Fruit fly (Drosophila melanogaster) whole organism, embryonic: ENCODE measurements around the gene RhoGAP19D.

Source experiments
- BtbVII ChIP-seq: fragments of 200-800 bp; sonication (Bioruptor generic); optimal IDR thresholded peaks from 3 replicates; lab custom pipeline; 2017; ENCODE audit warnings: missing biosample characterization, mild to moderate bottlenecking, missing genetic modification characterization
- CG10274 ChIP-seq: fragments of 200-800 bp; sonication (Bioruptor generic); optimal IDR thresholded peaks from 3 replicates; lab custom pipeline; 2017; ENCODE audit warnings: missing biosample characterization, mild to moderate bottlenecking, missing genetic modification characterization
- CG12236 ChIP-seq: fragments of 200-800 bp; sonication (Bioruptor generic); optimal IDR thresholded peaks from 2 replicates; lab custom pipeline; 2016; ENCODE audit warnings: missing biosample characterization, missing genetic modification characterization
- CG13775 ChIP-seq: fragments of 200-800 bp; sonication (Bioruptor generic); optimal IDR thresholded peaks from 3 replicates; lab custom pipeline; 2017; ENCODE audit warnings: missing biosample characterization, mild to moderate bottlenecking, missing genetic modification characterization
- CG14965 ChIP-seq: fragments of 200-800 bp; sonication (Bioruptor generic); optimal IDR thresholded peaks from 2 replicates; lab custom pipeline; 2016; ENCODE audit warnings: missing biosample characterization, missing genetic modification characterization, borderline replicate concordance
- CG16813 ChIP-seq: fragments of 200-800 bp; sonication (Bioruptor generic); IDR thresholded peaks from 3 replicates; pipeline ENCODE4 v1.3.6; 2022; ENCODE audit warnings: missing biosample characterization, missing genetic modification characterization; ENCODE audit not compliant: partially characterized antibody
- CG17328 ChIP-seq: fragments of 200-800 bp; sonication (Bioruptor generic); IDR thresholded peaks from 2 replicates; pipeline ENCODE4 v1.3.6; 2022; ENCODE audit warnings: missing biosample characterization, missing genetic modification characterization
- CG18599 ChIP-seq: fragments of 200-800 bp; sonication (Bioruptor generic); optimal IDR thresholded peaks from 3 replicates; lab custom pipeline; 2017; ENCODE audit warnings: missing biosample characterization, missing genetic modification characterization, mild to moderate bottlenecking, moderate library complexity, missing genetic modification reagents
- CG3065 ChIP-seq: fragments of 200-800 bp; sonication (Bioruptor generic); optimal IDR thresholded peaks from 2 replicates; lab custom pipeline; 2016; ENCODE audit warnings: missing biosample characterization, missing genetic modification characterization
- CG32772 ChIP-seq: fragments of 200-800 bp; sonication (Bioruptor generic); IDR thresholded peaks from 2 replicates; pipeline ENCODE4 v1.3.6; 2022; ENCODE audit warnings: missing biosample characterization, missing genetic modification characterization
- CG33557 ChIP-seq: fragments of 200-800 bp; sonication (Bioruptor generic); optimal IDR thresholded peaks from 2 replicates; lab custom pipeline; 2019; ENCODE audit warnings: missing biosample characterization, mild to moderate bottlenecking, missing genetic modification characterization, moderate library complexity
- CG34224 ChIP-seq: fragments of 200-800 bp; sonication (Bioruptor generic); IDR thresholded peaks from 3 replicates; pipeline ENCODE4 v1.3.6; 2022; ENCODE audit warnings: missing biosample characterization, missing genetic modification characterization; ENCODE audit not compliant: partially characterized antibody
- CG34422 ChIP-seq: fragments of 200-800 bp; sonication (Bioruptor generic); IDR thresholded peaks from 3 replicates; pipeline ENCODE4 v1.3.6; 2022; ENCODE audit warnings: missing biosample characterization, missing genetic modification characterization
- CG4424 ChIP-seq: fragments of 200-800 bp; sonication (Bioruptor generic); optimal IDR thresholded peaks from 3 replicates; lab custom pipeline; 2016; ENCODE audit warnings: missing biosample characterization, missing genetic modification characterization
- CG4730 ChIP-seq: fragments of 200-800 bp; sonication (Bioruptor generic); IDR thresholded peaks from 2 replicates; pipeline ENCODE4 v1.3.6; 2022; ENCODE audit warnings: missing biosample characterization, missing genetic modification characterization
- CG6791 ChIP-seq: fragments of 200-800 bp; sonication (Bioruptor generic); IDR thresholded peaks from 3 replicates; pipeline ENCODE4 v1.3.6; 2022; ENCODE audit warnings: missing biosample characterization, missing genetic modification characterization; ENCODE audit not compliant: partially characterized antibody
- CrebB ChIP-seq: fragments of 200-800 bp; sonication (Bioruptor generic); optimal IDR thresholded peaks from 3 replicates; lab custom pipeline; 2018; ENCODE audit warnings: missing biosample characterization, mild to moderate bottlenecking, missing genetic modification characterization
- D19B ChIP-seq: fragments of 200-800 bp; sonication (Bioruptor generic); optimal IDR thresholded peaks from 2 replicates; lab custom pipeline; 2017; ENCODE audit warnings: missing biosample characterization, mild to moderate bottlenecking, missing genetic modification characterization
- Doc3 ChIP-seq: fragments of 200-800 bp; sonication (Bioruptor generic); IDR thresholded peaks from 3 replicates; pipeline ENCODE4 v1.3.6; 2022; ENCODE audit warnings: missing biosample characterization, missing genetic modification characterization; ENCODE audit not compliant: partially characterized antibody
- GATAe ChIP-seq: fragments of 200-800 bp; sonication (Bioruptor generic); conservative IDR thresholded peaks from 2 replicates; pipeline ENCODE4 v1.3.6; 2022; ENCODE audit warnings: missing biosample characterization, missing genetic modification characterization
- HLH3B ChIP-seq: fragments of 200-800 bp; sonication (Bioruptor generic); IDR thresholded peaks from 2 replicates; pipeline ENCODE4 v1.3.6; 2022; ENCODE audit warnings: missing biosample characterization, missing genetic modification characterization
- HmgZ ChIP-seq: fragments of 200-800 bp; sonication (Bioruptor generic); optimal IDR thresholded peaks from 2 replicates; lab custom pipeline; 2018; ENCODE audit warnings: missing biosample characterization, mild to moderate bottlenecking, missing genetic modification characterization
- Lim3 ChIP-seq: fragments of 200-800 bp; sonication (Bioruptor generic); IDR thresholded peaks from 2 replicates; pipeline ENCODE4 v1.3.6; 2022; ENCODE audit warnings: missing biosample characterization, missing genetic modification characterization
- Mad ChIP-seq: fragments of 200-800 bp; sonication (Bioruptor generic); optimal IDR thresholded peaks from 2 replicates; lab custom pipeline; 2016; ENCODE audit warnings: missing biosample characterization, missing genetic modification characterization
- Med ChIP-seq: fragments of 200-800 bp; sonication (Bioruptor generic); peaks from one replicate; lab custom pipeline; 2016; ENCODE audit warnings: missing biosample characterization, missing genetic modification characterization, mild to moderate bottlenecking, inconsistent platforms, moderate library complexity
- Rfx ChIP-seq: fragments of 200-800 bp; sonication (Bioruptor generic); IDR thresholded peaks from 2 replicates; pipeline ENCODE4 v1.3.6; 2022; ENCODE audit warnings: missing biosample characterization, missing genetic modification characterization
- Vsx1 ChIP-seq: fragments of 200-800 bp; sonication (Bioruptor generic); optimal IDR thresholded peaks from 2 replicates; lab custom pipeline; 2017; ENCODE audit warnings: missing biosample characterization, mild to moderate bottlenecking, missing genetic modification characterization, missing genetic modification reagents
- Xbp1 ChIP-seq: fragments of 200-800 bp; sonication (Bioruptor generic); optimal IDR thresholded peaks from 3 replicates; lab custom pipeline; 2016; ENCODE audit warnings: missing biosample characterization, mild to moderate bottlenecking, missing genetic modification characterization
- al ChIP-seq: fragments of 200-800 bp; sonication (Bioruptor generic); IDR thresholded peaks from 2 replicates; pipeline ENCODE4 v1.3.6; 2022; ENCODE audit warnings: missing biosample characterization, missing genetic modification characterization
- ase ChIP-seq: fragments of 200-800 bp; sonication (Bioruptor generic); IDR thresholded peaks from 3 replicates; pipeline ENCODE4 v1.3.6; 2022; ENCODE audit warnings: missing biosample characterization, missing genetic modification characterization
- bbx ChIP-seq: fragments of 200-800 bp; sonication (Bioruptor generic); IDR thresholded peaks from 2 replicates; pipeline ENCODE4 v1.3.6; 2022; ENCODE audit warnings: missing biosample characterization, missing genetic modification characterization; ENCODE audit not compliant: partially characterized antibody
- chinmo ChIP-seq: fragments of 200-800 bp; sonication (Bioruptor generic); IDR thresholded peaks from 4 replicates; pipeline ENCODE4 v1.3.6; 2022; ENCODE audit warnings: missing biosample characterization, missing genetic modification characterization; ENCODE audit not compliant: partially characterized antibody
- grau ChIP-seq: fragments of 200-800 bp; optimal IDR thresholded peaks from 3 replicates; lab custom pipeline; 2019; ENCODE audit warnings: missing biosample characterization, mild to moderate bottlenecking, missing genetic modification characterization, moderate library complexity
- grn ChIP-seq: fragments of 200-800 bp; sonication (Bioruptor generic); optimal IDR thresholded peaks from 3 replicates; lab custom pipeline; 2017; ENCODE audit warnings: missing biosample characterization, missing genetic modification characterization
- lab ChIP-seq: fragments of 200-800 bp; sonication (Bioruptor generic); optimal IDR thresholded peaks from 3 replicates; lab custom pipeline; 2017; ENCODE audit warnings: missing biosample characterization, missing genetic modification characterization, mild to moderate bottlenecking, moderate library complexity, missing genetic modification reagents
- mam ChIP-seq: fragments of 200-800 bp; sonication (Bioruptor generic); optimal IDR thresholded peaks from 3 replicates; lab custom pipeline; 2016; ENCODE audit warnings: missing biosample characterization, missing genetic modification characterization
- nmo ChIP-seq: fragments of 200-800 bp; sonication (Bioruptor generic); optimal IDR thresholded peaks from 2 replicates; lab custom pipeline; 2018; ENCODE audit warnings: missing biosample characterization, mild to moderate bottlenecking, missing genetic modification characterization, moderate library complexity
- onecut ChIP-seq: fragments of 200-800 bp; sonication (Bioruptor generic); IDR thresholded peaks from 2 replicates; pipeline ENCODE4 v1.3.6; 2022; ENCODE audit warnings: missing biosample characterization, missing genetic modification characterization
- psq ChIP-seq: fragments of 200-800 bp; sonication (Bioruptor generic); optimal IDR thresholded peaks from 2 replicates; lab custom pipeline; 2017; ENCODE audit warnings: missing biosample characterization, missing genetic modification characterization
- rib ChIP-seq: fragments of 200-800 bp; sonication (Bioruptor generic); IDR thresholded peaks from 2 replicates; pipeline ENCODE4 v1.3.6; 2022; ENCODE audit warnings: missing biosample characterization, missing genetic modification characterization
- sens ChIP-seq: fragments of 200-800 bp; sonication (Bioruptor generic); peaks from one replicate; lab custom pipeline; 2016; ENCODE audit warnings: missing biosample characterization, missing genetic modification characterization
- sens-2 ChIP-seq: fragments of 200-800 bp; sonication (Bioruptor generic); IDR thresholded peaks from 2 replicates; pipeline ENCODE4 v1.3.6; 2022; ENCODE audit warnings: missing biosample characterization, missing genetic modification characterization
- sqz ChIP-seq: fragments of 200-800 bp; sonication (Bioruptor generic); optimal IDR thresholded peaks from 3 replicates; lab custom pipeline; 2018; ENCODE audit warnings: missing biosample characterization, mild to moderate bottlenecking, missing genetic modification characterization
- ssp ChIP-seq: fragments of 200-800 bp; sonication (Bioruptor generic); IDR thresholded peaks from 2 replicates; pipeline ENCODE4 v1.3.6; 2022; ENCODE audit warnings: missing biosample characterization, missing genetic modification characterization
- stwl ChIP-seq: fragments of 200-800 bp; sonication (Bioruptor generic); optimal IDR thresholded peaks from 3 replicates; lab custom pipeline; 2018; ENCODE audit warnings: missing biosample characterization, mild to moderate bottlenecking, missing genetic modification characterization, moderate library complexity
- sug ChIP-seq: fragments of 200-800 bp; optimal IDR thresholded peaks from 2 replicates; lab custom pipeline; 2019; ENCODE audit warnings: missing biosample characterization, mild to moderate bottlenecking, missing genetic modification characterization, moderate library complexity
- tap ChIP-seq: fragments of 200-800 bp; optimal IDR thresholded peaks from 3 replicates; lab custom pipeline; 2019; ENCODE audit warnings: missing biosample characterization, mild to moderate bottlenecking, missing genetic modification characterization, moderate library complexity
- ttk ChIP-seq: fragments of 200-800 bp; sonication (Bioruptor generic); IDR thresholded peaks from 2 replicates; pipeline ENCODE4 v2.1.2; 2022; ENCODE audit warnings: missing biosample characterization, missing genetic modification characterization
- tx ChIP-seq: fragments of 200-800 bp; sonication (Bioruptor generic); optimal IDR thresholded peaks from 2 replicates; lab custom pipeline; 2016; ENCODE audit warnings: missing biosample characterization, missing genetic modification characterization
- vfl ChIP-seq: fragments of 200-800 bp; sonication (Bioruptor generic); optimal IDR thresholded peaks from 2 replicates; lab custom pipeline; 2016; ENCODE audit warnings: missing biosample characterization, missing genetic modification characterization

RhoGAP19D gene

dm6 chrX:20482790-20483564 is 27.5 kb downstream of the RhoGAP19D start (continued):
- TF ChIP-seq D19B (GFP tag; lab: Kevin White, UChicago) (no peak), stwl (no peak), CG34422 (GFP tag; lab: Robert Waterston, UW) (no peak), CG6791 (GFP tag; lab: Robert Waterston, UW) (no peak), CG33557 (no peak), CG12236 (GFP tag; lab: Kevin White, UChicago) (no peak), lab (peak; percentile 7), CG16813 (GFP tag; lab: Robert Waterston, UW) (no peak), mam (GFP tag; lab: Kevin White, UChicago) (no peak), CG10274 (no peak), CG3065 (GFP tag; lab: Kevin White, UChicago) (no peak), HLH3B (GFP tag; lab: Robert Waterston, UW) (no peak), CG14965 (GFP tag; lab: Kevin White, UChicago) (no peak), Lim3 (no peak), CG4424 (GFP tag; lab: Kevin White, UChicago) (no peak), Vsx1 (GFP tag; lab: Kevin White, UChicago) (no peak), tx (no peak), grau (peak; percentile 47), Xbp1 (GFP tag; lab: Kevin White, UChicago) (peak; percentile 2), vfl (GFP tag; lab: Kevin White, UChicago) (no peak), CG32772 (GFP tag; lab: Robert Waterston, UW) (no peak), CG17328 (GFP tag; lab: Robert Waterston, UW) (no peak), Doc3 (GFP tag; lab: Robert Waterston, UW) (no peak), onecut (GFP tag; lab: Robert Waterston, UW) (no peak)

- TF ChIP-seq psq (GFP tag; lab: Kevin White, UChicago) = no peak
- no peak for TF ChIP-seq CG18599
- 0 out of 3 replicates have a peak, but pooled peaks have one; percentile 15 for TF ChIP-seq ase (GFP tag; lab: Robert Waterston, UW)
- TF ChIP-seq HmgZ = peak; percentile 2
- no peak for TF ChIP-seq CG34224
- TF ChIP-seq sug (tag; lab: Kevin White, UChicago) = peak; percentile 92
- TF ChIP-seq grn (GFP tag; lab: Kevin White, UChicago) = peak; percentile 19
- TF ChIP-seq ssp (GFP tag; lab: Robert Waterston, UW) = no peak
- no peak for TF ChIP-seq sens-2
- TF ChIP-seq tap (tag; lab: Kevin White, UChicago) = no peak
- TF ChIP-seq nmo = no peak
- no peak for TF ChIP-seq Mad
- peak; percentile 14 for TF ChIP-seq sqz (GFP tag; lab: Kevin White, UChicago)
- TF ChIP-seq bbx (GFP tag; lab: Robert Waterston, UW) = no peak
- TF ChIP-seq rib (GFP tag; lab: Robert Waterston, UW) = peak; percentile 60; the same call in 1 of the 2 replicates
- no peak for TF ChIP-seq CG4730 (GFP tag; lab: Robert Waterston, UW)
- TF ChIP-seq BtbVII (GFP tag; lab: Kevin White, UChicago) = peak; percentile 38
- no peak for TF ChIP-seq D19B (GFP tag; lab: Kevin White, UChicago)
- no peak for TF ChIP-seq al (GFP tag; lab: Robert Waterston, UW)
- TF ChIP-seq sens (GFP tag; lab: Kevin White, UChicago) = peak; percentile 6
- peak; percentile 61; the same call in 1 of the 2 replicates for TF ChIP-seq GATAe (GFP tag; lab: Robert Waterston, UW)
- TF ChIP-seq CrebB = no peak
- TF ChIP-seq chinmo (GFP tag; lab: Robert Waterston, UW) = 0 out of 4 replicates have a peak, but pooled peaks have one; percentile 69
- peak; percentile 43 for TF ChIP-seq Med
- TF ChIP-seq ttk = no peak
- 0 out of 2 replicates have a peak, but pooled peaks have one; percentile 19 for TF ChIP-seq Rfx
- TF ChIP-seq CG13775 = no peak
- TF ChIP-seq lab = peak; percentile 58
Observed at dm6 chrX:20481404-20481803, 29.1 kb downstream of the RhoGAP19D start.
